Fruit fly (Drosophila melanogaster) S2 (cell line): ENCODE data around the gene CG4995.

Experiments used
- CG8478 ChIP-seq: fragments of >200 bp; optimal IDR thresholded peaks from 2 replicates; lab custom pipeline; 2018
- CTCF ChIP-seq, 2 experiments: fragments of >200 bp; optimal IDR thresholded peaks; 2 replicates each; lab custom pipeline; 2018

- TF ChIP-seq CG8478 (lab: Kevin White, UChicago) (no peak), CTCF (optimal IDR thresholded peaks at IDR 0.05; lab: Kevin White, UChicago) (no peak)
Observed at dm6 chr2L:10321612-10322011, 664 bp upstream of the CG4995 start.
